Worm (Caenorhabditis elegans): Measurements from ENCODE around the gene str-160.
"Not testable (repeated sequence)": the region's sequence is repeated elsewhere in the genome, so short reads cannot be mapped to it uniquely, and the experiment has no call there.

str-160 gene

DNA sequence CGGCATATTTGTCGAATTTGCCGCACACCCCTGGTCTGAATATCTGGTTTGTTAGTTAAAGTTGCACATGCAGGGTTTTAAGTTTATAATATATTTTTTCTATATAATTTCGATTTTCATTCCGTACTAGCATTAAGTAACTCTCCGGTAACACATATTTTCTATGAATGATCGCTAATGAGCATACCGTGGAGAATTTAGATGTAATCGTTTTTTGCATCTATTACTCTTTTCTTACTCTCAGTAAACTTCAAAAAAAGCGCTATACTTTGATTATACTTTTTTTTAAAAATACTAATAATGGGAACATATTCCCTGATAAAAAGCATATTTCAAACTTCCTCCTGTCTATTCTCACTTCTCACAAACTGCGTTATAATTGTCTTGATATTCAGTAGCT is at the start of gene str-160:
TSS of gene str-160 (plus strand) at position 301 of the 400 bp plus-strand sequence.
- TF ChIP-seq flh-1 (GFP tag; optimal IDR thresholded peaks at IDR 0.05), result no peak

DNA sequence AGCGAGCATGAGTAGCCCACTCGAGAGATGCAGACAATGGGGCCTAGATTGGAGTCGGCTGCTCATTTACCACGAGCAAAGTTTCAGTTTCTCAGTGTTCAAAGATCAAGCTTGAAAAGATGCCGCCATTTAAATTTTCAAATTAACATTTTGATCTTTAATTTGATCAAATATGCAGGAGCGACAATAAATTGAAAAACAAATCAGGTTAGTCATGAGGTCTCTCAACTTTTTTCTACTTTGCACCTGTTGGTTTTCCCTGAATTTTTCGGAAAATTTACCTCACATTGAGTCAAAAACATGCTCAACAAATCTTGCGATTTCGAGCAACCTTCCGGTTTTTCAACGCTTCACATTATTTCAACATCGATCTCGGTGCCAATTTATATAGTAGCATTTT is 49.3 kb upstream of the str-160 start, which contains the start of gene srh-5:
TSS of gene srh-5 (plus strand) at position 301 of the 400 bp plus-strand sequence.
- no peak for TF ChIP-seq unc-120 (tag; optimal IDR thresholded peaks at IDR 0.05; ENCODE audit: poor library complexity, severe bottlenecking)
- TF ChIP-seq ceh-39 (tag; optimal IDR thresholded peaks at IDR 0.05), result no peak
- TF ChIP-seq sptf-1 (tag; optimal IDR thresholded peaks at IDR 0.05), result no peak
- TF ChIP-seq drap-1 (GFP tag; optimal IDR thresholded peaks at IDR 0.05), result no peak
- TF ChIP-seq pha-4 (tag; optimal IDR thresholded peaks at IDR 0.05), result no peak
- no peak for TF ChIP-seq snpc-4 (tag; optimal IDR thresholded peaks at IDR 0.05)
- TF ChIP-seq ham-2 (GFP tag; optimal IDR thresholded peaks at IDR 0.05), result no peak
- TF ChIP-seq nhr-76 (tag; optimal IDR thresholded peaks at IDR 0.05), result no peak

DNA sequence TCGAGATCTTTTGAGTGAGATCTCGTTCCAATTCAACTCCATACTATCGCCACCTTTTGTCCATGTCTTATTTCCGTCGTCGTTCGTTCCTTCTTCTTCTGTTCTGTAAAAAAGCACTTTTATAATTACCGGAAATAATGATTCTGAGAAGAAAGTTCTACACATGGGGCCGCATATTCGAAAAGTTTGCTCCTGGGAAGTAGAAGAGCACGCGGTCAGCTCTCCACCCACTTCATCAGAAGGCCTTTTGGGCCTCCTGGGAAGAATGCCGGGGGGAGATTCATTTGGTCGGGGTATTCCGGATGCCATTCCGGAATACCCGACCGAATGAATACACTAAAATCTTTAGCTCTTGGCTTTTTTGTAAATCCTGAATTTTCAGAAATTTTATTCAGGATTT is 42.2 kb upstream of the str-160 start, which contains the start of gene Y46H3C.5:
TSS of gene Y46H3C.5 (minus strand) at position 2 of the 400 bp plus-strand sequence.
- not testable (repeated sequence) for TF ChIP-seq lin-32 (GFP tag; optimal IDR thresholded peaks at IDR 0.05); bed-3 (GFP tag; optimal IDR thresholded peaks at IDR 0.05); blmp-1 (tag; optimal IDR thresholded peaks at IDR 0.05)

DNA sequence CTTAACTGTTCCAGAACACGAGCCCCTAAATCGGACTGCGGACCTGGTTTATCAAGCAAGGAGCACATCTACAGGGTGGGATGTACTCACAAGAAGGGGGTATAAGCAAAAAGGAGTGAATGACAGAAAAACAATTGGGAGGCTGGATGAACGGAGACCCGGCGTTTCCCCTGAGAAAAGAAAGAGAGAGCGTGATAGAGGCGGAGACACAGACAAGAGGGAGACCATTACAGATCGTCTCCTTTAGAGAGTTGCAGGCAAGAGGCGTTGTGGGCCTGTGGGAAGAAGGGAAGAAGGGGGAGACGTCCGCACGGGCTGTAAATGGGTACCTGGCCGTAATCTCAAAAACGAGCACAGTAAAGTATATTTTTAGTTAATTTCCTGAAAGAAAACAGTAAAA is 40.8 kb upstream of the str-160 start, which contains the start of gene Y46H3C.7:
TSS of gene Y46H3C.7 (minus strand) at position 147 of the 400 bp plus-strand sequence.
- not testable (repeated sequence) for TF ChIP-seq M03D4.4, sptf-1, unc-39 (tag; optimal IDR thresholded peaks at IDR 0.05)

DNA sequence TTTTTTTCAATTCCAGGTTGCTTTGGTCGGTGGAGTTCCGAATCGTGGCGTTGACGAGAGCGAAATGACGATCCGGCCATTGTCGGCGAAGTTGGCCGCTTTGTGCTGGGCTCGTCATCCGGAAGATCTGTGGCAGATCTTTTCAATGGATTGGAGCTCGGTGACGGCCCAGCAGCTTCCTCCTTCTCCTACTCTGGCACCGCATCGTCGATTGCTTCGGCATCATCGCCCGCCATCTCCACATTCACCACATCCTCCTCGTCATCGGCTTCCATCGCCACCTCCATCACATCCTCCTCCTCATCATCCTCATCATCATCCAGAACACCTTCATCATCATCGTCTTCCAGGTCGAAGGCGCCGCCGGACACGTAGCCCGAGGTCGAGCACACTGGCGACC is 36.3 kb upstream of the str-160 start:
- TF ChIP-seq ham-2 (GFP tag; optimal IDR thresholded peaks at IDR 0.05), result no peak

DNA sequence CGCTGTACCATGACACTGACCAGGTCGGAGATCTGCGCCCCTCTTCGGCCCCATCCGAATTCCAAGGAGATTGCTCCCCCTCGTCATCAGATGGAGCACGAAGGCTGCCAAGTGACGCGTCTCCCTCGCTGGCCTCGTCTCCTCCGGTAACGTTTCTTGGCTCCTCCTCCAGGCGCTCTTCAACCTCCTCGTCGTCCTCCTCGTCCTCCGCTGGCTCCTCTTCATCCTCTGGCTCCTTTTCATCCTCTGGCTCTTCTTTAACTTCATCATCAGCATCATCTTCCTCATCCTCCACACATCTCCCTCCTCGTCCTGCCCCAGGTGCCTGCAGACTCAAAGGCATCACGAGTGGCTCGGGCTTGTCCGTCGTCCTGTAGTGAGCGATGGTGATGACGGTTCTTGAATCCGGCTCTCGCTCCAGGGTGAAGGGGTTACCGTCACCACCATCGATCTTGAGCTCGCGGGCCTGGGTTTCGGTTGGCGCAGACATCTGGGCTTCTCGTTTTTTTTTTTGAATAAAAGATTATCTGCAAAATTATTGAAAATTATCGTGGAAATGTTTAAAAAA is 35.4 kb upstream of the str-160 start:
- TF ChIP-seq nhr-76 (tag; optimal IDR thresholded peaks at IDR 0.05) (no peak), nhr-237 (tag; optimal IDR thresholded peaks at IDR 0.05) (no peak), unc-39 (tag; optimal IDR thresholded peaks at IDR 0.05) (no peak), blmp-1 (tag; optimal IDR thresholded peaks at IDR 0.05) (no peak), M03D4.4 (tag; optimal IDR thresholded peaks at IDR 0.05) (no peak), elt-1 (tag; optimal IDR thresholded peaks at IDR 0.05; ENCODE audit: borderline replicate concordance, insufficient read depth) (no peak), flh-1 (GFP tag; optimal IDR thresholded peaks at IDR 0.05) (no peak), ceh-43 (GFP tag; optimal IDR thresholded peaks at IDR 0.05) (no peak), mls-2 (tag; optimal IDR thresholded peaks at IDR 0.05) (no peak), ceh-83 (GFP tag; optimal IDR thresholded peaks at IDR 0.05) (no peak)

DNA sequence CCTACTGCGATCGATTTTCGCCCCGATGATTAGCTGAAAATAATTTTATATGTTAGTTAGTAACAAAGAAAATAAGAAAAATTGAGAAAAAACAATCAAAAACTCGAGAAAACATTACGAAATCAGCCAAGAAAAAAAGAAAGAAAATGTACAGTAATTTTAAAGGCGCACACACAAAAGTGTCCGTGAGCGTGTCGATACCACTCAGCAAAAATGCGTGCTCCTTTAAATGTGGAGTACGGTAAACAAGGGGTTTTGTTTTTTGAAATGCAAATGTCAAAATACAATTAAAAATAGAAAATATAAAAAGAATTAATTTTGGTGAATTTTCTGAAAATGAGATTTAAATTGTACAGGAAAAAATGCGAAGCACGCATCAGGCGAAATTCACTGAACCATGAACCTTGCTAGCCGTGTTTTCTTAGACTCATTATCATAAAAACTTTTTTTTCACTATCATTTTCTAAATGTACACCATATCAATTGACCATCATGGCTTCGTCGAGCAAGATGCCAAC is 33.0 kb upstream of the str-160 start, which contains the start of gene srw-90:
TSS of gene srw-90 (plus strand) at position 468 of the 518 bp plus-strand sequence.
- TF ChIP-seq elt-3 (tag; optimal IDR thresholded peaks at IDR 0.05) (no peak), unc-120 (tag; optimal IDR thresholded peaks at IDR 0.05; ENCODE audit: poor library complexity, severe bottlenecking) (no peak), blmp-1 (tag; optimal IDR thresholded peaks at IDR 0.05) (no peak), sem-2 (GFP tag; optimal IDR thresholded peaks at IDR 0.05) (no peak), snpc-4 (tag; optimal IDR thresholded peaks at IDR 0.05) (no peak), ztf-11 (tag; optimal IDR thresholded peaks at IDR 0.05) (no peak), lsy-2 (tag; optimal IDR thresholded peaks at IDR 0.05) (no peak), ham-2 (GFP tag; optimal IDR thresholded peaks at IDR 0.05) (no peak), pha-4 (tag; optimal IDR thresholded peaks at IDR 0.05) (no peak), unc-62 (GFP tag; optimal IDR thresholded peaks at IDR 0.05) (no peak), mab-5 (tag; optimal IDR thresholded peaks at IDR 0.05) (no peak), ceh-43 (GFP tag; optimal IDR thresholded peaks at IDR 0.05) (no peak), nhr-2 (tag; optimal IDR thresholded peaks at IDR 0.05) (no peak)

All from whole organism, mixed stage, embryonic.